Worm (Caenorhabditis elegans) whole organism, L4 larva: ENCODE data around the gene R08A2.7.

Experiments
- D1046.2 ChIP-seq: fragments of 200-800 bp; sonication (Bioruptor generic); IDR thresholded peaks from 2 replicates; pipeline ENCODE4 v1.3.6; 2022; ENCODE audit warnings: missing genetic modification characterization, missing compliant biosample characterization
- F26F4.8 ChIP-seq: fragments of 200-800 bp; sonication (Bioruptor generic); conservative IDR thresholded peaks from 2 replicates; pipeline ENCODE4 v1.3.6; 2022; ENCODE audit warnings: missing genetic modification characterization, missing compliant biosample characterization
- F49E8.2 ChIP-seq: sonication (generic microtip); optimal IDR thresholded peaks from 2 replicates; lab custom pipeline; 2016; ENCODE audit warnings: missing compliant biosample characterization, mild to moderate bottlenecking, missing genetic modification characterization, borderline replicate concordance
- R02D3.7 ChIP-seq: fragments of 150-350 bp; sonication (generic microtip); optimal IDR thresholded peaks from 3 replicates; lab custom pipeline; 2014; ENCODE audit warnings: missing biosample characterization, missing genetic modification characterization
- T20F7.1 ChIP-seq: fragments of 200-800 bp; sonication (Bioruptor generic); optimal IDR thresholded peaks from 2 replicates; lab custom pipeline; 2018; ENCODE audit warnings: mild to moderate bottlenecking, missing genetic modification characterization, missing compliant biosample characterization
- T26A8.4 ChIP-seq: fragments of 200-800 bp; sonication (Bioruptor generic); IDR thresholded peaks from 2 replicates; pipeline ENCODE4 v1.3.6; 2022; ENCODE audit warnings: missing genetic modification characterization, missing compliant biosample characterization
- Y48G9A.11 ChIP-seq: fragments of 200-800 bp; sonication (Bioruptor generic); IDR thresholded peaks from 2 replicates; pipeline ENCODE4 v1.3.6; 2022; ENCODE audit warnings: missing genetic modification reagents, missing genetic modification characterization, missing compliant biosample characterization
- Y75B8A.6 ChIP-seq: fragments of 200-800 bp; sonication (Bioruptor generic); IDR thresholded peaks from 2 replicates; pipeline ENCODE4 v1.3.6; 2022; ENCODE audit warnings: missing genetic modification reagents, missing genetic modification characterization, missing compliant biosample characterization
- aha-1 ChIP-seq: fragments of 150-350 bp; peaks from one replicate; lab custom pipeline; 2014; ENCODE audit warnings: missing biosample characterization, missing genetic modification characterization
- aly-2 ChIP-seq: sonication (generic microtip); optimal IDR thresholded peaks from 2 replicates; lab custom pipeline; 2018; ENCODE audit warnings: missing biosample characterization, missing genetic modification characterization
- arid-1 ChIP-seq: fragments of 200-800 bp; sonication (Bioruptor generic); conservative IDR thresholded peaks from 2 replicates; pipeline ENCODE4 v1.3.6; 2022; ENCODE audit warnings: missing genetic modification reagents, missing genetic modification characterization, missing compliant biosample characterization
- ceh-20 ChIP-seq: fragments of 200-800 bp; sonication (Bioruptor generic); IDR thresholded peaks from 2 replicates; pipeline ENCODE4 v1.3.6; 2022; ENCODE audit warnings: missing genetic modification reagents, missing genetic modification characterization, missing compliant biosample characterization
- ceh-32 ChIP-seq: sonication (generic microtip); optimal IDR thresholded peaks from 2 replicates; lab custom pipeline; 2016; ENCODE audit warnings: mild to moderate bottlenecking, missing genetic modification characterization, missing compliant biosample characterization; ENCODE audit not compliant: poor library complexity
- cey-2 ChIP-seq: sonication (generic microtip); optimal IDR thresholded peaks from 3 replicates; lab custom pipeline; 2017; ENCODE audit warnings: missing genetic modification characterization, mild to moderate bottlenecking, missing compliant biosample characterization, antibody characterized with exemption, borderline replicate concordance; ENCODE audit not compliant: insufficient read depth
- ctbp-1 ChIP-seq: fragments of 200-800 bp; sonication (Bioruptor generic); IDR thresholded peaks from 2 replicates; pipeline ENCODE4 v1.3.6; 2022; ENCODE audit warnings: missing genetic modification reagents, missing genetic modification characterization, missing compliant biosample characterization
- dmd-9 ChIP-seq: fragments of 200-800 bp; sonication (Bioruptor generic); IDR thresholded peaks from 2 replicates; pipeline ENCODE4 v1.3.6; 2022; ENCODE audit warnings: missing genetic modification reagents, missing genetic modification characterization, missing compliant biosample characterization
- dpl-1 ChIP-seq: fragments of 150-350 bp; optimal IDR thresholded peaks from 2 replicates; lab custom pipeline; 2014; ENCODE audit warnings: missing biosample characterization, missing genetic modification reagents, missing genetic modification characterization
- duxl-1 ChIP-seq: sonication (generic microtip); optimal IDR thresholded peaks from 2 replicates; lab custom pipeline; 2016; ENCODE audit warnings: mild to moderate bottlenecking, missing genetic modification characterization, moderate library complexity, missing compliant biosample characterization; ENCODE audit not compliant: poor library complexity
- dve-1 ChIP-seq: sonication (generic microtip); optimal IDR thresholded peaks from 2 replicates; lab custom pipeline; 2017; ENCODE audit warnings: antibody characterized with exemption, mild to moderate bottlenecking, missing genetic modification characterization, missing compliant biosample characterization; ENCODE audit not compliant: insufficient read depth
- fos-1 ChIP-seq: fragments of 150-350 bp; optimal IDR thresholded peaks from 2 replicates; lab custom pipeline; 2014; ENCODE audit warnings: missing biosample characterization, missing genetic modification characterization
- gei-8 ChIP-seq: fragments of 200-800 bp; sonication (Bioruptor generic); optimal IDR thresholded peaks from 2 replicates; lab custom pipeline; 2018; ENCODE audit warnings: mild to moderate bottlenecking, missing genetic modification characterization, missing compliant biosample characterization
- hmg-1.1 ChIP-seq: fragments of 200-800 bp; sonication (Bioruptor generic); IDR thresholded peaks from 2 replicates; pipeline ENCODE4 v1.3.6; 2022; ENCODE audit warnings: missing genetic modification reagents, missing genetic modification characterization, missing compliant biosample characterization
- lim-7 ChIP-seq: fragments of 200-800 bp; sonication (Bioruptor generic); IDR thresholded peaks from 2 replicates; pipeline ENCODE4 v1.3.6; 2022; ENCODE audit warnings: missing genetic modification characterization, missing compliant biosample characterization
- lin-13 ChIP-seq: fragments of 150-350 bp; optimal IDR thresholded peaks from 2 replicates; lab custom pipeline; 2014; ENCODE audit warnings: missing biosample characterization, missing genetic modification reagents, missing genetic modification characterization
- lin-29 ChIP-seq: fragments of 200-800 bp; sonication (Bioruptor generic); IDR thresholded peaks from 2 replicates; pipeline ENCODE4 v1.3.6; 2022; ENCODE audit warnings: missing genetic modification reagents, missing genetic modification characterization, missing compliant biosample characterization
- lin-38 ChIP-seq: fragments of 200-800 bp; sonication (Bioruptor generic); IDR thresholded peaks from 2 replicates; pipeline ENCODE4 v1.3.6; 2022; ENCODE audit warnings: missing genetic modification reagents, missing genetic modification characterization, missing compliant biosample characterization
- madf-5 ChIP-seq, 2 experiments: fragments of 200-800 bp; sonication (Bioruptor generic); IDR thresholded peaks; 2 replicates each; pipeline ENCODE4 v1.3.6; 2022; ENCODE audit warnings: missing compliant biosample characterization in 2 of 2, missing genetic modification characterization in 2 of 2
- madf-9 ChIP-seq: fragments of 200-800 bp; sonication (Bioruptor generic); conservative IDR thresholded peaks from 2 replicates; pipeline ENCODE4 v1.3.6; 2022; ENCODE audit warnings: missing genetic modification reagents, missing genetic modification characterization, missing compliant biosample characterization
- mep-1 ChIP-seq: fragments of 150-350 bp; sonication (generic microtip); optimal IDR thresholded peaks from 3 replicates; lab custom pipeline; 2014; ENCODE audit warnings: missing biosample characterization, missing genetic modification characterization
- nhr-102 ChIP-seq: sonication (generic microtip); optimal IDR thresholded peaks from 2 replicates; lab custom pipeline; 2016; ENCODE audit warnings: mild to moderate bottlenecking, missing genetic modification characterization, moderate library complexity, missing compliant biosample characterization
- nhr-111 ChIP-seq: fragments of 200-800 bp; sonication (Bioruptor generic); optimal IDR thresholded peaks from 2 replicates; lab custom pipeline; 2018; ENCODE audit warnings: mild to moderate bottlenecking, missing genetic modification characterization, missing compliant biosample characterization
- nhr-28 ChIP-seq: fragments of 150-350 bp; optimal IDR thresholded peaks from 2 replicates; lab custom pipeline; 2014; ENCODE audit warnings: missing biosample characterization, missing genetic modification characterization
- nhr-42 ChIP-seq: fragments of 200-800 bp; sonication (Bioruptor generic); IDR thresholded peaks from 2 replicates; pipeline ENCODE4 v1.3.6; 2022; ENCODE audit warnings: missing genetic modification characterization, missing compliant biosample characterization
- nhr-48 ChIP-seq: sonication (generic microtip); optimal IDR thresholded peaks from 2 replicates; lab custom pipeline; 2016; ENCODE audit warnings: mild to moderate bottlenecking, missing genetic modification characterization, missing compliant biosample characterization
- nhr-6 ChIP-seq: fragments of 150-350 bp; optimal IDR thresholded peaks from 2 replicates; lab custom pipeline; 2014; ENCODE audit warnings: missing biosample characterization, missing genetic modification characterization
- pha-4 ChIP-seq, 2 experiments: fragments of 150-350 bp in 1 of 2; fragments of 200-800 bp in 1 of 2; sonication (Bioruptor generic) in 1 of 2; IDR thresholded peaks in 1 of 2; optimal IDR thresholded peaks in 1 of 2; 2 replicates each; pipeline versions ENCODE4 v1.3.6 to Lab custom; 2014 to 2022; ENCODE audit warnings: missing genetic modification characterization in 2 of 2, missing genetic modification reagents in 2 of 2, missing biosample characterization in 1 of 2, missing compliant biosample characterization in 1 of 2
- php-3 ChIP-seq: fragments of 200-800 bp; sonication (Bioruptor generic); IDR thresholded peaks from 2 replicates; pipeline ENCODE4 v1.3.6; 2022; ENCODE audit warnings: missing genetic modification reagents, missing genetic modification characterization, missing compliant biosample characterization
- set-16 ChIP-seq: fragments of 200-800 bp; sonication (Bioruptor generic); IDR thresholded peaks from 2 replicates; pipeline ENCODE4 v1.3.6; 2022; ENCODE audit warnings: missing genetic modification reagents, missing genetic modification characterization, missing compliant biosample characterization
- snpc-1.2 ChIP-seq: fragments of 200-800 bp; sonication (Bioruptor generic); IDR thresholded peaks from 2 replicates; pipeline ENCODE4 v1.3.6; 2022; ENCODE audit warnings: missing genetic modification reagents, missing genetic modification characterization, missing compliant biosample characterization
- snpc-4 ChIP-seq: fragments of 150-350 bp; optimal IDR thresholded peaks from 2 replicates; lab custom pipeline; 2014; ENCODE audit warnings: missing biosample characterization, missing genetic modification characterization
- spr-1 ChIP-seq: sonication (generic microtip); optimal IDR thresholded peaks from 2 replicates; lab custom pipeline; 2016; ENCODE audit warnings: mild to moderate bottlenecking, missing genetic modification characterization, missing compliant biosample characterization
- unc-62 ChIP-seq, 3 experiments: fragments of 150-350 bp in 1 of 3; sonication (generic microtip); optimal IDR thresholded peaks in 2 of 3; peaks in 1 of 3; 1 replicate in 1 of 3; 2 replicates in 2 of 3; lab custom pipeline; 2014 to 2017; ENCODE audit warnings: missing biosample characterization in 3 of 3, missing genetic modification characterization in 3 of 3, missing genetic modification reagents in 3 of 3, missing genotype in 1 of 3
- vab-7 ChIP-seq: fragments of 200-800 bp; sonication (Bioruptor generic); IDR thresholded peaks from 2 replicates; pipeline ENCODE4 v1.3.6; 2022; ENCODE audit warnings: missing genetic modification reagents, missing genetic modification characterization, missing compliant biosample characterization
- zag-1 ChIP-seq: fragments of 150-350 bp; optimal IDR thresholded peaks from 2 replicates; lab custom pipeline; 2014; ENCODE audit warnings: missing biosample characterization, missing genetic modification characterization
- zfp-3 ChIP-seq: fragments of 200-800 bp; sonication (Bioruptor generic); conservative IDR thresholded peaks from 2 replicates; pipeline ENCODE4 v1.3.6; 2022; ENCODE audit warnings: missing genetic modification reagents, missing genetic modification characterization, missing compliant biosample characterization
- zip-11 ChIP-seq: fragments of 200-800 bp; sonication (Bioruptor generic); IDR thresholded peaks from 2 replicates; pipeline ENCODE4 v1.3.6; 2022; ENCODE audit warnings: missing genetic modification characterization, missing compliant biosample characterization
- ztf-11 ChIP-seq: fragments of 150-350 bp; optimal IDR thresholded peaks from 2 replicates; lab custom pipeline; 2014; ENCODE audit warnings: missing biosample characterization, missing genetic modification characterization

The R08A2.7 gene

ce11 chrV:14688097-14688912 is 34.8 kb upstream of the R08A2.7 start, which contains the start of gene C47E8.11:
Gene C47E8.11 (plus strand): TSS chrV:14688616.
- TF ChIP-seq nhr-42 (GFP tag; lab: Robert Waterston, UW) (no peak), madf-5 (GFP tag; IDR thresholded peaks at IDR 0.05; lab: Robert Waterston, UW) (no peak), fos-1 (tag; lab: Kevin White, UChicago) (no peak), snpc-1.2 (peak; percentile 50), dpl-1 (GFP tag; lab: Kevin White, UChicago) (peak; percentile 9), aly-2 (tag; lab: Kevin White, UChicago) (peak; percentile 100), set-16 (GFP tag; lab: Robert Waterston, UW) (peak; percentile 39), nhr-102 (tag; lab: Kevin White, UChicago) (peak; percentile 45), hmg-1.1 (GFP tag; lab: Robert Waterston, UW) (peak; percentile 39), ceh-20 (GFP tag; lab: Robert Waterston, UW) (peak; percentile 44; the same call in 1 of the 2 replicates), arid-1 (peak; percentile 44; the same call in 1 of the 2 replicates), Y75B8A.6 (GFP tag; lab: Robert Waterston, UW) (peak; percentile 59), ceh-32 (tag; lab: Kevin White, UChicago) (no peak), lin-38 (GFP tag; lab: Robert Waterston, UW) (peak; percentile 72), dve-1 (tag; lab: Kevin White, UChicago) (peak; percentile 65), ctbp-1 (GFP tag; lab: Robert Waterston, UW) (peak; percentile 11; the same call in 1 of the 2 replicates), R02D3.7 (tag; lab: Kevin White, UChicago) (no peak), snpc-4 (tag; lab: Kevin White, UChicago) (no peak), vab-7 (0 out of 2 replicates have a peak, but pooled peaks have one; percentile 38), unc-62 (GFP tag; optimal IDR thresholded peaks at IDR 0.05 in 1 of 2; lab: Kevin White, UChicago) (no peak), unc-62 (tag; optimal IDR thresholded peaks at IDR 0.05; lab: Kevin White, UChicago) (no peak), madf-9 (GFP tag; lab: Robert Waterston, UW) (peak; percentile 2; the same call in 1 of the 2 replicates), spr-1 (tag; lab: Kevin White, UChicago) (peak; percentile 10), lim-7 (GFP tag; lab: Robert Waterston, UW) (peak; percentile 65), Y48G9A.11 (GFP tag; lab: Robert Waterston, UW) (peak; percentile 64; the same call in 1 of the 2 replicates), gei-8 (no peak), pha-4 (GFP tag; IDR thresholded peaks at IDR 0.05; lab: Robert Waterston, UW) (peak; percentile 51), pha-4 (tag; optimal IDR thresholded peaks at IDR 0.05; lab: Kevin White, UChicago) (peak; percentile 67), D1046.2 (GFP tag; lab: Robert Waterston, UW) (no peak), duxl-1 (tag; lab: Kevin White, UChicago) (no peak), T26A8.4 (GFP tag; lab: Robert Waterston, UW) (peak; percentile 77), zag-1 (tag; lab: Kevin White, UChicago) (no peak), lin-13 (GFP tag; lab: Kevin White, UChicago) (peak; percentile 91), nhr-111 (GFP tag; lab: Kevin White, UChicago) (peak; percentile 20), nhr-28 (no peak), php-3 (0 out of 2 replicates have a peak, but pooled peaks have one; percentile 35), mep-1 (tag; lab: Kevin White, UChicago) (peak; percentile 80), ztf-11 (tag; lab: Kevin White, UChicago) (no peak), nhr-6 (tag; lab: Kevin White, UChicago) (peak; percentile 92), zfp-3 (peak; percentile 92), lin-29 (peak; percentile 31; the same call in 1 of the 2 replicates), cey-2 (tag; lab: Kevin White, UChicago) (no peak), F26F4.8 (GFP tag; lab: Robert Waterston, UW) (peak; percentile 48; the same call in 1 of the 2 replicates), aha-1 (tag; lab: Kevin White, UChicago) (peak; percentile 98), zip-11 (GFP tag; lab: Robert Waterston, UW) (0 out of 2 replicates have a peak, but pooled peaks have one; percentile 5), nhr-48 (tag; lab: Kevin White, UChicago) (peak; percentile 13), dmd-9 (GFP tag; lab: Robert Waterston, UW) (no peak), T20F7.1 (GFP tag; lab: Kevin White, UChicago) (peak; percentile 64), F49E8.2 (tag; lab: Kevin White, UChicago) (peak; percentile 68)
